Worm (Caenorhabditis elegans): ENCODE results near the gene sec-3.

DNA sequence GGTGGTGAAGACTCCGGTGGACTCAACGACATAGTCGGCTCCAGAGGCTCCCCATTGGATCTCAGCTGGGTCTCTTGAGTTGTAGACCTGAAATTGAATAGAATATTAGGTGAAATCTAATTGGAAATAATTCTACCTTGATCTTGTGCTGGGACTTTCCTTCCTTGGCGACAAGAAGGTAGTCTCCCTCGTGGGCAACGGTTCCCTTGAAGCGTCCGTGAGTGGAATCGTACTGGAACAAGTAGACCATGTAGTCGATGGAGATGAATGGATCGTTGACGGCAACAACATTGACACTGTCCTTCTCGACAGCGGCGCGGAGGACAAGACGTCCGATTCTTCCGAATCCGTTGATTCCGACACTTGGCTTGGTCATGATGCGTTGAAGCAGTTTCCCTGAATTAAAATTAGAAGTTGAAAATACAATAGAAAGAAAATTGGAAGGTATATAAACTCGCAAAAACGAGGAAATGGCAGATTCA lies 13.3 kb upstream of the sec-3 start, which contains the start of gene gpd-3:
- peak; percentile 60 for TF ChIP-seq aha-1 (tag)
- TF ChIP-seq nhr-111 (GFP tag; optimal IDR thresholded peaks at IDR 0.05), result no peak
- no peak for TF ChIP-seq fos-1 (tag; optimal IDR thresholded peaks at IDR 0.05)
- TF ChIP-seq aly-2 (tag; optimal IDR thresholded peaks at IDR 0.05), result no peak
- TF ChIP-seq pqm-1 (tag; optimal IDR thresholded peaks at IDR 0.05), result no peak
- no peak for TF ChIP-seq F49E8.2 (tag; optimal IDR thresholded peaks at IDR 0.05; ENCODE audit: borderline replicate concordance)

Measured in whole organism, L4 larva.